Worm (Caenorhabditis elegans) whole organism, young adult: ENCODE measurements around the gene popl-1.
A peak's percentile ranks its signal among the peaks of the same experiment; 100 is the strongest.

ENCODE experiments used
- C06A6.2 ChIP-seq: fragments of 200-800 bp; sonication (Bioruptor generic); conservative IDR thresholded peaks from 2 replicates; pipeline ENCODE4 v1.3.6; 2022; ENCODE audit warnings: missing genetic modification characterization, missing compliant biosample characterization
- F37B4.10 ChIP-seq: fragments of 200-800 bp; sonication (Bioruptor generic); IDR thresholded peaks from 2 replicates; pipeline ENCODE4 v1.3.6; 2022; ENCODE audit warnings: missing genetic modification characterization, missing compliant biosample characterization
- ama-1 ChIP-seq, 3 experiments: fragments of 150-350 bp in 1 of 3; sonication (generic microtip) in 2 of 3; optimal IDR thresholded peaks; 2 replicates each; lab custom pipeline; 2014 to 2018; ENCODE audit warnings: missing biosample characterization in 2 of 3, missing genetic modification characterization in 2 of 3, missing genetic modification reagents in 2 of 3
- aptf-3 ChIP-seq: fragments of 200-800 bp; sonication (Bioruptor generic); IDR thresholded peaks from 2 replicates; pipeline ENCODE4 v1.3.6; 2022; ENCODE audit warnings: missing genetic modification characterization, missing compliant biosample characterization
- attf-5 ChIP-seq: fragments of 200-800 bp; sonication (Bioruptor generic); optimal IDR thresholded peaks from 2 replicates; lab custom pipeline; 2018; ENCODE audit warnings: mild to moderate bottlenecking, missing genetic modification characterization, missing compliant biosample characterization
- attf-6 ChIP-seq: fragments of 200-800 bp; sonication (Bioruptor generic); IDR thresholded peaks from 2 replicates; pipeline ENCODE4 v1.3.6; 2022; ENCODE audit warnings: missing genetic modification reagents, missing genetic modification characterization, missing compliant biosample characterization
- ccch-3 ChIP-seq: fragments of 200-800 bp; sonication (Bioruptor generic); optimal IDR thresholded peaks from 2 replicates; lab custom pipeline; 2018; ENCODE audit warnings: mild to moderate bottlenecking, missing genetic modification characterization, missing compliant biosample characterization
- ceh-58 ChIP-seq: fragments of 200-800 bp; sonication (Bioruptor generic); IDR thresholded peaks from 2 replicates; pipeline ENCODE4 v1.3.6; 2022; ENCODE audit warnings: missing genetic modification characterization, missing compliant biosample characterization
- dox-1 ChIP-seq: fragments of 200-800 bp; sonication (Bioruptor generic); IDR thresholded peaks from 2 replicates; pipeline ENCODE4 v1.3.6; 2022; ENCODE audit warnings: missing genetic modification reagents, missing genetic modification characterization, missing compliant biosample characterization
- egl-44 ChIP-seq: fragments of 200-800 bp; sonication (Bioruptor generic); IDR thresholded peaks from 2 replicates; pipeline ENCODE4 v1.3.6; 2022; ENCODE audit warnings: missing genetic modification reagents, missing genetic modification characterization, missing compliant biosample characterization
- gei-17 ChIP-seq: fragments of 200-800 bp; sonication (Bioruptor generic); optimal IDR thresholded peaks from 2 replicates; lab custom pipeline; 2018; ENCODE audit warnings: mild to moderate bottlenecking, missing genetic modification characterization, missing compliant biosample characterization
- hlh-12 ChIP-seq: sonication (generic microtip); optimal IDR thresholded peaks from 2 replicates; lab custom pipeline; 2016; ENCODE audit warnings: missing genetic modification characterization, missing compliant biosample characterization
- hsf-1 ChIP-seq: fragments of 200-800 bp; sonication (Bioruptor generic); IDR thresholded peaks from 2 replicates; pipeline ENCODE4 v1.3.6; 2022; ENCODE audit warnings: missing genetic modification reagents, missing genetic modification characterization, missing compliant biosample characterization
- lin-26 ChIP-seq: fragments of 200-800 bp; sonication (Bioruptor generic); IDR thresholded peaks from 2 replicates; pipeline ENCODE4 v1.3.6; 2022; ENCODE audit warnings: missing genetic modification reagents, missing genetic modification characterization, missing compliant biosample characterization
- lin-35 ChIP-seq, 3 experiments: fragments of 150-350 bp in 2 of 3; sonication (generic microtip) in 1 of 3; optimal IDR thresholded peaks; 2 replicates each; lab custom pipeline; 2014 to 2018; ENCODE audit warnings: missing biosample characterization in 3 of 3, missing genetic modification characterization in 3 of 3, missing genetic modification reagents in 3 of 3
- lir-1 ChIP-seq: fragments of 200-800 bp; sonication (Bioruptor generic); conservative IDR thresholded peaks from 2 replicates; pipeline ENCODE4 v1.3.6; 2022; ENCODE audit warnings: missing genetic modification reagents, missing genetic modification characterization, missing compliant biosample characterization
- madf-3 ChIP-seq: fragments of 200-800 bp; sonication (Bioruptor generic); IDR thresholded peaks from 2 replicates; pipeline ENCODE4 v1.3.6; 2022; ENCODE audit warnings: missing genetic modification reagents, missing genetic modification characterization, missing compliant biosample characterization
- mel-28 ChIP-seq: sonication (generic microtip); optimal IDR thresholded peaks from 2 replicates; lab custom pipeline; 2016; ENCODE audit warnings: borderline replicate concordance, mild to moderate bottlenecking, missing genetic modification characterization, missing compliant biosample characterization
- mxl-1 ChIP-seq: sonication (generic microtip); optimal IDR thresholded peaks from 2 replicates; lab custom pipeline; 2016; ENCODE audit warnings: missing genetic modification characterization, missing compliant biosample characterization
- nfyb-1 ChIP-seq: fragments of 200-800 bp; sonication (Bioruptor generic); IDR thresholded peaks from 2 replicates; pipeline ENCODE4 v1.3.6; 2022; ENCODE audit warnings: missing genetic modification reagents, missing genetic modification characterization, missing compliant biosample characterization
- nhr-27 ChIP-seq: fragments of 200-800 bp; sonication (Bioruptor generic); optimal IDR thresholded peaks from 2 replicates; lab custom pipeline; 2018; ENCODE audit warnings: mild to moderate bottlenecking, missing genetic modification characterization, moderate library complexity, missing compliant biosample characterization
- nhr-80 ChIP-seq: sonication (generic microtip); optimal IDR thresholded peaks from 2 replicates; lab custom pipeline; 2016; ENCODE audit warnings: missing genetic modification characterization, missing compliant biosample characterization
- snpc-1.1 ChIP-seq: sonication (generic microtip); optimal IDR thresholded peaks from 2 replicates; lab custom pipeline; 2017; ENCODE audit warnings: missing genetic modification characterization, mild to moderate bottlenecking, missing compliant biosample characterization, antibody characterized with exemption, moderate library complexity, missing genotype, missing genetic modification reagents; ENCODE audit not compliant: insufficient read depth
- snpc-3.4 ChIP-seq: sonication (generic microtip); optimal IDR thresholded peaks from 2 replicates; lab custom pipeline; 2017; ENCODE audit warnings: missing genetic modification characterization, mild to moderate bottlenecking, missing compliant biosample characterization, antibody characterized with exemption, moderate library complexity, missing genotype, missing genetic modification reagents
- snpc-4 ChIP-seq, 5 experiments: fragments of 150-350 bp in 1 of 5; sonication (generic microtip) in 4 of 5; optimal IDR thresholded peaks; 2 replicates each; lab custom pipeline; 2014 to 2018; ENCODE audit warnings: missing genetic modification characterization in 5 of 5, missing biosample characterization in 3 of 5, antibody characterized with exemption in 2 of 5, mild to moderate bottlenecking in 2 of 5, missing compliant biosample characterization in 2 of 5, missing genotype in 2 of 5, moderate library complexity in 2 of 5, missing genetic modification reagents in 1 of 5
- somi-1 ChIP-seq: fragments of 200-800 bp; sonication (Bioruptor generic); optimal IDR thresholded peaks from 2 replicates; lab custom pipeline; 2018; ENCODE audit warnings: mild to moderate bottlenecking, missing genetic modification characterization, missing compliant biosample characterization
- tlf-1 ChIP-seq: fragments of 200-800 bp; sonication (Bioruptor generic); optimal IDR thresholded peaks from 2 replicates; lab custom pipeline; 2018; ENCODE audit warnings: mild to moderate bottlenecking, missing genetic modification characterization, missing compliant biosample characterization
- unc-130 ChIP-seq: sonication (generic microtip); optimal IDR thresholded peaks from 2 replicates; lab custom pipeline; 2016; ENCODE audit warnings: missing genetic modification reagents, missing genetic modification characterization, missing compliant biosample characterization
- ztf-18 ChIP-seq: sonication (generic microtip); optimal IDR thresholded peaks from 2 replicates; lab custom pipeline; 2016; ENCODE audit warnings: missing genotype, mild to moderate bottlenecking, missing genetic modification characterization, missing compliant biosample characterization
- ztf-25 ChIP-seq: fragments of 200-800 bp; sonication (Bioruptor generic); IDR thresholded peaks from 2 replicates; pipeline ENCODE4 v1.3.6; 2022; ENCODE audit warnings: missing genetic modification reagents, missing genetic modification characterization, missing compliant biosample characterization
- ztf-26 ChIP-seq: sonication (generic microtip); optimal IDR thresholded peaks from 2 replicates; lab custom pipeline; 2017; ENCODE audit warnings: missing genetic modification characterization, missing compliant biosample characterization

The popl-1 gene

ce11 chrIII:6420995-6421404, 9.7 kb downstream of the popl-1 start (continued):
- TF ChIP-seq mxl-1, result no peak
- TF ChIP-seq nhr-27 (tag; lab: Kevin White, UChicago), result no peak
- no peak for TF ChIP-seq snpc-1.1 (tag; lab: Kevin White, UChicago)
- TF ChIP-seq dox-1 (GFP tag; lab: Robert Waterston, UW), result peak; percentile 80
- TF ChIP-seq tlf-1 (GFP tag; lab: Kevin White, UChicago), result peak; percentile 84
- TF ChIP-seq gei-17 (GFP tag; lab: Kevin White, UChicago), result peak; percentile 76
- TF ChIP-seq, all 124 proteins: peak for 47

DNA sequence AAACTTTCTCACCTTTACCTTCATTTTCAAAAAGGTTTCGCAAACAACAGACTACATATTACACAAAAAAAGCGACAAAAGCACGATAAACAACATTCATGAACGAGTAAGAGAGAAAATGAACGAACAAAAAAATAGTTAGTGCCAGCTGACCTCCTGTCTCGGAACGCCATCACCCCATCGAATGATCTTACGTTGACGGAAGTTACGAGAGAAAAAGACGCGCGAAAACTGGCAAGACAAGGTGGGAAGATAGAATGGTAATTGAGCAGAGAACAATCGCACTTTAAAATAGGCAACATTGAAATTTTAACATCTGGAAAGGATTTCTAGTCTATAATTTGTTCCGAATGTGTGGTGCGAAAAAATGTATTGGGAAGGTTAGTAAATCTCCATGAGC, 10.5 kb downstream of the popl-1 start:
- TF ChIP-seq attf-5 (GFP tag; lab: Kevin White, UChicago) (no peak), F37B4.10 (GFP tag; lab: Robert Waterston, UW) (no peak), lin-26 (GFP tag; lab: Robert Waterston, UW) (0 out of 2 replicates have a peak, but pooled peaks have one; percentile 25), ztf-18 (tag; lab: Kevin White, UChicago) (no peak), somi-1 (GFP tag; lab: Kevin White, UChicago) (peak; percentile 18), ama-1 (optimal IDR thresholded peaks at IDR 0.05; lab: Kevin White, UChicago) (peak; percentile 2), ama-1 (GFP tag; optimal IDR thresholded peaks at IDR 0.05; lab: Kevin White, UChicago) (no peak), ztf-25 (GFP tag; lab: Robert Waterston, UW) (no peak), egl-44 (GFP tag; lab: Robert Waterston, UW) (no peak)

DNA sequence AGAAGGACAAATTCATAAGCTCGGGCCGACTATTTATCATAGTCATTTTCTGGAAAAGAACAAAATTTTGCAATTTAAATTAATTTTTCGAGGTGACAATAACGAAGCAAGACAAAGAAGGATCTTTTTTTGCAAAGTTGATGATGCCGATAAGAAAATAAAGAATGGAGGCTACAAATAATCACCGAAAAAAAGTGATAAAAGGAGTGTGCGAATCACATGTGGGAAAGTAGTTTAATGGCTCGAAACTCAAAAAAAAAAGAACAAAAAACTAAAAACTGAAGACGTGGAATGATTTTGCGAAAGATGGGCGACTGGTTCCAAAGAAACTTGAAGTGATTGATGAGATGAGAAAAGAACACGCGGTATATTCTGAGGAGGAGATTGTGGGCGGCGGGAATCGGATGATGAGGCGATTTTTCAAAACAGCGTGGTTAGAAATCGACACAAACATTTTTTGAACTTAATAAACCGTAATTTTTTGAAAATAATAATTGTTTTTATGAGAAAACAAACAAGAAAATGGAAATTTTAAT, 11.3 kb downstream of the popl-1 start, which contains the start of gene atgl-1:
Gene atgl-1, minus strand, starts transcription at position 51 of the 536 bp plus-strand sequence.
- TF ChIP-seq ceh-58 (GFP tag; lab: Robert Waterston, UW), result no peak
- TF ChIP-seq aptf-3, result no peak
- no peak for TF ChIP-seq snpc-3.4 (tag; lab: Kevin White, UChicago)
- no peak for TF ChIP-seq attf-6
- TF ChIP-seq ccch-3 (GFP tag; lab: Kevin White, UChicago), result no peak
- 0 out of 2 replicates have a peak, but pooled peaks have one; percentile 23 for TF ChIP-seq lin-26 (GFP tag; lab: Robert Waterston, UW)
- no peak for TF ChIP-seq snpc-4 (GFP tag; optimal IDR thresholded peaks at IDR 0.05; lab: Kevin White, UChicago)
- no peak for TF ChIP-seq snpc-4 (tag; optimal IDR thresholded peaks at IDR 0.05; lab: Kevin White, UChicago)
- no peak for TF ChIP-seq gei-17 (GFP tag; lab: Kevin White, UChicago)
- no peak for TF ChIP-seq C06A6.2
- no peak for TF ChIP-seq hlh-12 (tag; lab: Kevin White, UChicago)
- no peak for TF ChIP-seq mel-28 (tag; lab: Kevin White, UChicago)
- TF ChIP-seq lir-1 (GFP tag; lab: Robert Waterston, UW), result no peak
- peak; percentile 12 for TF ChIP-seq nhr-80
- TF ChIP-seq, all 124 proteins: peak for 2

DNA sequence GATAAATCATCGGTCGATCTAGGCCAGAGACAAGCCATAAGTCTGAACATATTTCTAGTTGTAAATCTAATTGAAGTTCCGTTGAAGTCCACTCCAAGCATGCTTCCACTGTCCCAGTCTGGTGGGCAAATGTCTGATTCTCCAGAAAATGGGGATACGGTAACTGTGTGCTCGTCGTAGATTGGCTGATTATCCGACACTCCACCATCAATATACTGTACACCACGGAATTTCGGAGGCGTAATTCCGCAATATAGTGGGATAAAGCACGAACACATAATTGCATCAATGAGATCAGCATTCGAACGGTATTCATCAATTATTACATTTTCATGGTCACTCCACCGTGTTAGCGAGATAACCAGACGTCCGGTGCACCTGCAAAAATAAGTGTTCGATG, 12.5 kb downstream of the popl-1 start:
- no peak for TF ChIP-seq unc-130
- TF ChIP-seq madf-3, result 0 out of 2 replicates have a peak, but pooled peaks have one; percentile 18
- no peak for TF ChIP-seq lin-35 (GFP tag; optimal IDR thresholded peaks at IDR 0.05; lab: Kevin White, UChicago)
- 0 out of 2 replicates have a peak, but pooled peaks have one; percentile 35 for TF ChIP-seq hsf-1
- no peak for TF ChIP-seq egl-44 (GFP tag; lab: Robert Waterston, UW)
- 0 out of 2 replicates have a peak, but pooled peaks have one; percentile 6 for TF ChIP-seq nfyb-1 (GFP tag; lab: Robert Waterston, UW)
- TF ChIP-seq ztf-26 (tag; lab: Kevin White, UChicago), result peak; percentile 41
